Worm (Caenorhabditis elegans) whole organism, L4 larva: Measurements from ENCODE around the gene T28D6.4.

Experiments
- F26F4.8 ChIP-seq: fragments of 200-800 bp; sonication (Bioruptor generic); conservative IDR thresholded peaks from 2 replicates; pipeline ENCODE4 v1.3.6; 2022; ENCODE audit warnings: missing genetic modification characterization, missing compliant biosample characterization
- F37D6.2 ChIP-seq: sonication (generic microtip); optimal IDR thresholded peaks from 2 replicates; lab custom pipeline; 2016; ENCODE audit warnings: mild to moderate bottlenecking, missing genetic modification characterization, missing compliant biosample characterization
- F44E2.7 ChIP-seq: fragments of 200-800 bp; sonication (Bioruptor generic); IDR thresholded peaks from 2 replicates; pipeline ENCODE4 v2.1.2; 2022; ENCODE audit warnings: missing genetic modification characterization, missing compliant biosample characterization
- F49E8.2 ChIP-seq: sonication (generic microtip); optimal IDR thresholded peaks from 2 replicates; lab custom pipeline; 2016; ENCODE audit warnings: missing compliant biosample characterization, mild to moderate bottlenecking, missing genetic modification characterization, borderline replicate concordance
- R02D3.7 ChIP-seq: fragments of 150-350 bp; sonication (generic microtip); optimal IDR thresholded peaks from 3 replicates; lab custom pipeline; 2014; ENCODE audit warnings: missing biosample characterization, missing genetic modification characterization
- aly-2 ChIP-seq: sonication (generic microtip); optimal IDR thresholded peaks from 2 replicates; lab custom pipeline; 2018; ENCODE audit warnings: missing biosample characterization, missing genetic modification characterization
- ceh-20 ChIP-seq: fragments of 200-800 bp; sonication (Bioruptor generic); IDR thresholded peaks from 2 replicates; pipeline ENCODE4 v1.3.6; 2022; ENCODE audit warnings: missing genetic modification reagents, missing genetic modification characterization, missing compliant biosample characterization
- ceh-32 ChIP-seq: sonication (generic microtip); optimal IDR thresholded peaks from 2 replicates; lab custom pipeline; 2016; ENCODE audit warnings: mild to moderate bottlenecking, missing genetic modification characterization, missing compliant biosample characterization; ENCODE audit not compliant: poor library complexity
- cey-2 ChIP-seq: sonication (generic microtip); optimal IDR thresholded peaks from 3 replicates; lab custom pipeline; 2017; ENCODE audit warnings: missing genetic modification characterization, mild to moderate bottlenecking, missing compliant biosample characterization, antibody characterized with exemption, borderline replicate concordance; ENCODE audit not compliant: insufficient read depth
- ctbp-1 ChIP-seq: fragments of 200-800 bp; sonication (Bioruptor generic); IDR thresholded peaks from 2 replicates; pipeline ENCODE4 v1.3.6; 2022; ENCODE audit warnings: missing genetic modification reagents, missing genetic modification characterization, missing compliant biosample characterization
- dve-1 ChIP-seq: sonication (generic microtip); optimal IDR thresholded peaks from 2 replicates; lab custom pipeline; 2017; ENCODE audit warnings: antibody characterized with exemption, mild to moderate bottlenecking, missing genetic modification characterization, missing compliant biosample characterization; ENCODE audit not compliant: insufficient read depth
- egl-43 ChIP-seq: fragments of 200-800 bp; sonication (Bioruptor generic); IDR thresholded peaks from 2 replicates; pipeline ENCODE4 v1.3.6; 2022; ENCODE audit warnings: missing genetic modification reagents, missing genetic modification characterization, missing compliant biosample characterization
- fkh-10 ChIP-seq: fragments of 150-350 bp; optimal IDR thresholded peaks from 2 replicates; lab custom pipeline; 2014; ENCODE audit warnings: missing biosample characterization, missing genetic modification reagents, missing genetic modification characterization
- fos-1 ChIP-seq: fragments of 150-350 bp; optimal IDR thresholded peaks from 2 replicates; lab custom pipeline; 2014; ENCODE audit warnings: missing biosample characterization, missing genetic modification characterization
- gei-8 ChIP-seq: fragments of 200-800 bp; sonication (Bioruptor generic); optimal IDR thresholded peaks from 2 replicates; lab custom pipeline; 2018; ENCODE audit warnings: mild to moderate bottlenecking, missing genetic modification characterization, missing compliant biosample characterization
- hlh-11 ChIP-seq: fragments of 200-800 bp; sonication (Bioruptor generic); optimal IDR thresholded peaks from 2 replicates; lab custom pipeline; 2018; ENCODE audit warnings: mild to moderate bottlenecking, missing genetic modification characterization, missing compliant biosample characterization
- hlh-30 ChIP-seq: sonication (generic microtip); optimal IDR thresholded peaks from 2 replicates; lab custom pipeline; 2017; ENCODE audit warnings: antibody characterized with exemption, mild to moderate bottlenecking, missing genetic modification characterization, missing compliant biosample characterization; ENCODE audit not compliant: insufficient read depth
- hmg-1.1 ChIP-seq: fragments of 200-800 bp; sonication (Bioruptor generic); IDR thresholded peaks from 2 replicates; pipeline ENCODE4 v1.3.6; 2022; ENCODE audit warnings: missing genetic modification reagents, missing genetic modification characterization, missing compliant biosample characterization
- lin-13 ChIP-seq: fragments of 150-350 bp; optimal IDR thresholded peaks from 2 replicates; lab custom pipeline; 2014; ENCODE audit warnings: missing biosample characterization, missing genetic modification reagents, missing genetic modification characterization
- lin-39 ChIP-seq: fragments of 150-350 bp; optimal IDR thresholded peaks from 2 replicates; lab custom pipeline; 2014; ENCODE audit warnings: missing biosample characterization, missing genetic modification reagents, missing genetic modification characterization
- lir-3 ChIP-seq: sonication (generic microtip); optimal IDR thresholded peaks from 2 replicates; lab custom pipeline; 2016; ENCODE audit warnings: mild to moderate bottlenecking, missing genetic modification characterization, missing compliant biosample characterization
- lsy-2 ChIP-seq, 2 experiments: fragments of 150-350 bp in 1 of 2; sonication (generic microtip) in 1 of 2; optimal IDR thresholded peaks; 2 replicates each; lab custom pipeline; 2014 to 2017; ENCODE audit warnings: missing biosample characterization in 2 of 2, missing genetic modification characterization in 2 of 2
- mdl-1 ChIP-seq, 2 experiments: fragments of 150-350 bp in 1 of 2; sonication (generic microtip) in 1 of 2; optimal IDR thresholded peaks; 2 replicates each; lab custom pipeline; 2014 to 2017; ENCODE audit warnings: missing biosample characterization in 2 of 2, missing genetic modification characterization in 2 of 2
- nhr-10 ChIP-seq: fragments of 150-350 bp; optimal IDR thresholded peaks from 2 replicates; lab custom pipeline; 2014; ENCODE audit warnings: missing biosample characterization, missing genetic modification characterization
- nhr-102 ChIP-seq: sonication (generic microtip); optimal IDR thresholded peaks from 2 replicates; lab custom pipeline; 2016; ENCODE audit warnings: mild to moderate bottlenecking, missing genetic modification characterization, moderate library complexity, missing compliant biosample characterization
- nhr-111 ChIP-seq: fragments of 200-800 bp; sonication (Bioruptor generic); optimal IDR thresholded peaks from 2 replicates; lab custom pipeline; 2018; ENCODE audit warnings: mild to moderate bottlenecking, missing genetic modification characterization, missing compliant biosample characterization
- nhr-41 ChIP-seq: fragments of 200-800 bp; sonication (Bioruptor generic); IDR thresholded peaks from 2 replicates; pipeline ENCODE4 v1.3.6; 2022; ENCODE audit warnings: missing genetic modification reagents, missing genetic modification characterization, missing compliant biosample characterization
- nhr-6 ChIP-seq: fragments of 150-350 bp; optimal IDR thresholded peaks from 2 replicates; lab custom pipeline; 2014; ENCODE audit warnings: missing biosample characterization, missing genetic modification characterization
- pqm-1 ChIP-seq: sonication (generic microtip); optimal IDR thresholded peaks from 2 replicates; lab custom pipeline; 2017; ENCODE audit warnings: missing biosample characterization, missing genetic modification characterization
- rbr-2 ChIP-seq: sonication (generic microtip); optimal IDR thresholded peaks from 2 replicates; lab custom pipeline; 2016; ENCODE audit warnings: missing genotype, missing genetic modification characterization, missing compliant biosample characterization
- set-16 ChIP-seq: fragments of 200-800 bp; sonication (Bioruptor generic); IDR thresholded peaks from 2 replicates; pipeline ENCODE4 v1.3.6; 2022; ENCODE audit warnings: missing genetic modification reagents, missing genetic modification characterization, missing compliant biosample characterization
- snpc-1.2 ChIP-seq: fragments of 200-800 bp; sonication (Bioruptor generic); IDR thresholded peaks from 2 replicates; pipeline ENCODE4 v1.3.6; 2022; ENCODE audit warnings: missing genetic modification reagents, missing genetic modification characterization, missing compliant biosample characterization
- spr-1 ChIP-seq: sonication (generic microtip); optimal IDR thresholded peaks from 2 replicates; lab custom pipeline; 2016; ENCODE audit warnings: mild to moderate bottlenecking, missing genetic modification characterization, missing compliant biosample characterization
- tag-97 ChIP-seq: fragments of 200-800 bp; sonication (Bioruptor generic); IDR thresholded peaks from 2 replicates; pipeline ENCODE4 v1.3.6; 2022; ENCODE audit warnings: missing genetic modification characterization, missing compliant biosample characterization
- unc-130 ChIP-seq: sonication (generic microtip); optimal IDR thresholded peaks from 2 replicates; lab custom pipeline; 2016; ENCODE audit warnings: missing genetic modification reagents, missing genetic modification characterization, missing compliant biosample characterization
- unc-62 ChIP-seq, 3 experiments: fragments of 150-350 bp in 1 of 3; sonication (generic microtip); optimal IDR thresholded peaks in 2 of 3; peaks in 1 of 3; 1 replicate in 1 of 3; 2 replicates in 2 of 3; lab custom pipeline; 2014 to 2017; ENCODE audit warnings: missing biosample characterization in 3 of 3, missing genetic modification characterization in 3 of 3, missing genetic modification reagents in 3 of 3, missing genotype in 1 of 3
- vab-7 ChIP-seq: fragments of 200-800 bp; sonication (Bioruptor generic); IDR thresholded peaks from 2 replicates; pipeline ENCODE4 v1.3.6; 2022; ENCODE audit warnings: missing genetic modification reagents, missing genetic modification characterization, missing compliant biosample characterization
- zfp-2 ChIP-seq: sonication (generic microtip); optimal IDR thresholded peaks from 2 replicates; lab custom pipeline; 2016; ENCODE audit warnings: mild to moderate bottlenecking, missing genetic modification characterization, missing compliant biosample characterization

Gene T28D6.4

ce11 chrIII:11334346-11334745, 25.9 kb upstream of the T28D6.4 start (continued):
- TF ChIP-seq hlh-30 (tag; lab: Kevin White, UChicago) (peak; percentile 32), pqm-1 (no peak), nhr-6 (tag; lab: Kevin White, UChicago) (no peak), egl-43 (GFP tag; lab: Robert Waterston, UW) (no peak), nhr-102 (tag; lab: Kevin White, UChicago) (no peak), ceh-32 (tag; lab: Kevin White, UChicago) (no peak), hlh-11 (tag; lab: Kevin White, UChicago) (no peak), aly-2 (tag; lab: Kevin White, UChicago) (no peak), F49E8.2 (tag; lab: Kevin White, UChicago) (no peak), gei-8 (GFP tag; lab: Kevin White, UChicago) (no peak)

ce11 chrIII:11336072-11336471, 24.2 kb upstream of the T28D6.4 start:
- TF ChIP-seq vab-7 (no peak), hmg-1.1 (GFP tag; lab: Robert Waterston, UW) (peak; percentile 45; the same call in 1 of the 2 replicates), cey-2 (tag; lab: Kevin White, UChicago) (no peak), rbr-2 (tag; lab: Kevin White, UChicago) (peak; percentile 28), F26F4.8 (GFP tag; lab: Robert Waterston, UW) (no peak), gei-8 (GFP tag; lab: Kevin White, UChicago) (no peak), set-16 (peak; percentile 53), lsy-2 (tag; optimal IDR thresholded peaks at IDR 0.05; lab: Kevin White, UChicago) (peak in 1 of 2 experiments; percentile 43), lir-3 (tag; lab: Kevin White, UChicago) (no peak), zfp-2 (tag; lab: Kevin White, UChicago) (no peak), nhr-111 (GFP tag; lab: Kevin White, UChicago) (no peak), spr-1 (tag; lab: Kevin White, UChicago) (no peak), lin-13 (GFP tag; lab: Kevin White, UChicago) (no peak), F44E2.7 (no peak), tag-97 (GFP tag; lab: Robert Waterston, UW) (no peak), ceh-20 (GFP tag; lab: Robert Waterston, UW) (0 out of 2 replicates have a peak, but pooled peaks have one; percentile 37), nhr-41 (no peak), egl-43 (GFP tag; lab: Robert Waterston, UW) (no peak), fkh-10 (peak; percentile 6), unc-62 (GFP tag; optimal IDR thresholded peaks at IDR 0.05 in 1 of 2; lab: Kevin White, UChicago) (no peak), unc-62 (tag; optimal IDR thresholded peaks at IDR 0.05; lab: Kevin White, UChicago) (no peak), lin-39 (no peak), unc-130 (GFP tag; lab: Kevin White, UChicago) (no peak), hlh-11 (tag; lab: Kevin White, UChicago) (no peak), fos-1 (tag; lab: Kevin White, UChicago) (no peak), F37D6.2 (tag; lab: Kevin White, UChicago) (no peak), ceh-32 (tag; lab: Kevin White, UChicago) (no peak), snpc-1.2 (no peak), nhr-6 (tag; lab: Kevin White, UChicago) (no peak), ctbp-1 (GFP tag; lab: Robert Waterston, UW) (no peak), mdl-1 (tag; optimal IDR thresholded peaks at IDR 0.05; lab: Kevin White, UChicago) (peak in 1 of 2 experiments; percentile 22), nhr-10 (tag; lab: Kevin White, UChicago) (no peak), R02D3.7 (tag; lab: Kevin White, UChicago) (no peak), dve-1 (tag; lab: Kevin White, UChicago) (no peak)
